Fruit fly (Drosophila melanogaster): ENCODE measurements around the gene RpL13A.

RpL13A gene

DNA sequence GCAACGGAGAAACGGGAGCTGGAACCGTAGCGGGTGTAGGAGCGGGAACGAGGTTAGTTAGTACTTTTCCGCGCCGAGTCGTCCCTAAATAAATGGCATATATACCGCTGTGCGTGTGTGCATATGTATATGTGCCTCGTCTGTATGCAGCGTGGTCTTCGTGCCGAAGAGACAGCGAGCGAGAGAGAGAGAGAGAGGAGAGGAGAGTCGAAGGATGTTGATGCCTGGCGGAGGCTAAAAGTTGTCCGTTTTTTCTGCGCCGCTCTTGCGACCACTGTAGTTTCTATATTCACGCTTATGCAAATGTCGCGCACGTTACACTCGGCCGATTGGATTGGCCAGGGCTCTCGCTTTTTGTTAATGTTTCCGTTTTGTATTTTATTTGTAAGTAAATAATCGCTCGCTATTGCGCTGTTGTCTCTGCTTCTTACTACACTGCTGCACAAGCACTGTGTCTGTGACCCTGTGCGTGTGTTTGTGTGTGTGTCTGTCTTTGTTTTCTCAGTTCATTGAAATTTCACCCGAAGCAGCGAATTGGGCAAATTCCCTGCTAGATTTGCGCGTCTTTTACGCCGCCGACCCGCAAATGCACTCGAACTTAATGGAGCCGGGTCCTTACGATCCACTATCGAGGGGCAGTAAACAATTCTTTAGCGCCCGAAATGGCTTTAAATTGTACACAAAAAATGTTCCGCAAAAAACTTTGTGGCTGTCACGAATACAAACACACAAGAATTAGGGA lies 11.7 kb upstream of the RpL13A start, which contains the start of gene Rga (continued):
- TF ChIP-seq CG11695 (GFP tag; IDR thresholded peaks at IDR 0.05) (peak; percentile 79), CG6683 (GFP tag; optimal IDR thresholded peaks at IDR 0.05) (no peak), Fer1 (GFP tag; optimal IDR thresholded peaks at IDR 0.05) (peak; percentile 20), Med (GFP tag) (peak; percentile 30), CG10431 (GFP tag; optimal IDR thresholded peaks at IDR 0.05) (peak; percentile 10), CG31388 (GFP tag; optimal IDR thresholded peaks at IDR 0.05) (no peak), Trl (optimal IDR thresholded peaks at IDR 0.05) (peak; percentile 78 to 81), Trl (GFP tag; optimal IDR thresholded peaks at IDR 0.05) (no peak), insv (GFP tag; optimal IDR thresholded peaks at IDR 0.05) (peak in 1 of 2 experiments; percentile 36)

DNA sequence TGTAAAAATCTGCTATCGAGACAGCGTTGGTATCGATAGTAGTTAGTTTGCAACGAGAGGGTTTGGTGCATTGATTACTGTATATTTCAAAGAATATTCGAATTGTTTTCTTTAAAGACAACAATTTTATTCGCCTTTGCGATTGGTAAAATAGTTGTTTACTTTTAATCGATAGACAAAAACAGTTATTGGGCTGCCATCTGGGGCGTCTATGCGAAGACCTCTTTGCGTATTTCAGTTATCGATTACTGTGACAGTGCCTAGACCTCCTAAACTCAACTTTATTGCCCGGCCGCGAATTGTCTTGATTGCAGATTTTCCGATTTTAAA lies 11.2 kb upstream of the RpL13A start, which contains the start of gene Atu:
Gene Atu (plus strand): TSS at position 245 of the 330 bp plus-strand sequence.
- TF ChIP-seq CG18619 (GFP tag; optimal IDR thresholded peaks at IDR 0.05) (no peak), CG43689 (GFP tag; IDR thresholded peaks at IDR 0.05) (no peak), CG10209 (GFP tag; optimal IDR thresholded peaks at IDR 0.05) (no peak), dmrt11E (tag; optimal IDR thresholded peaks at IDR 0.05) (peak; percentile 15), BEAF-32 (GFP tag; optimal IDR thresholded peaks at IDR 0.05) (peak; percentile 96), CG12769 (tag; optimal IDR thresholded peaks at IDR 0.05) (peak; percentile 55), CG10366 (GFP tag; IDR thresholded peaks at IDR 0.05) (no peak), CG33557 (GFP tag; optimal IDR thresholded peaks at IDR 0.05) (no peak), CG4328 (GFP tag; optimal IDR thresholded peaks at IDR 0.05) (peak; percentile 18), CG18476 (GFP tag; optimal IDR thresholded peaks at IDR 0.05) (no peak), CG2116 (GFP tag; optimal IDR thresholded peaks at IDR 0.05) (peak; percentile 98), CG4730 (GFP tag; IDR thresholded peaks at IDR 0.05) (no peak), cg (GFP tag; optimal IDR thresholded peaks at IDR 0.05) (peak; percentile 87), CG34376 (GFP tag; optimal IDR thresholded peaks at IDR 0.05) (no peak), CG4424 (GFP tag; optimal IDR thresholded peaks at IDR 0.05) (peak; percentile 17), chif (GFP tag; optimal IDR thresholded peaks at IDR 0.05) (no peak), CG17568 (GFP tag; optimal IDR thresholded peaks at IDR 0.05) (no peak), Dref (GFP tag; IDR thresholded peaks at IDR 0.05) (peak; percentile 86), Neu2 (GFP tag; optimal IDR thresholded peaks at IDR 0.05; ENCODE audit: borderline replicate concordance) (no peak), rib (GFP tag; IDR thresholded peaks at IDR 0.05) (no peak), vnd (GFP tag; IDR thresholded peaks at IDR 0.05; ENCODE audit: partially characterized antibody) (peak; percentile 86), fd102C (GFP tag; optimal IDR thresholded peaks at IDR 0.05) (no peak), nmo (GFP tag; optimal IDR thresholded peaks at IDR 0.05) (peak; percentile 76), CG2875 (GFP tag; optimal IDR thresholded peaks at IDR 0.05) (no peak), CG11696 (GFP tag; IDR thresholded peaks at IDR 0.05) (no peak), CG17186 (GFP tag; optimal IDR thresholded peaks at IDR 0.05) (peak; percentile 57), sqz (GFP tag; optimal IDR thresholded peaks at IDR 0.05) (peak; percentile 8), Dll (GFP tag; IDR thresholded peaks at IDR 0.05; ENCODE audit: partially characterized antibody) (peak; percentile 97), Bdp1 (GFP tag; optimal IDR thresholded peaks at IDR 0.05) (no peak), az2 (GFP tag; optimal IDR thresholded peaks at IDR 0.05) (no peak), shn (GFP tag; optimal IDR thresholded peaks at IDR 0.05) (peak; percentile 54), kay (GFP tag; optimal IDR thresholded peaks at IDR 0.05) (no peak), CG12236 (GFP tag; optimal IDR thresholded peaks at IDR 0.05) (no peak), cas (GFP tag; IDR thresholded peaks at IDR 0.05) (no peak), oc (tag; optimal IDR thresholded peaks at IDR 0.05) (no peak), jing (GFP tag; optimal IDR thresholded peaks at IDR 0.05) (no peak), Kr (GFP tag; optimal IDR thresholded peaks at IDR 0.05) (no peak), CG7963 (GFP tag; IDR thresholded peaks at IDR 0.05; ENCODE audit: partially characterized antibody) (peak; percentile 84), Awh (GFP tag; IDR thresholded peaks at IDR 0.05) (no peak), CG12942 (GFP tag; optimal IDR thresholded peaks at IDR 0.05) (no peak)

Data from whole organism, embryonic.